Worm (Caenorhabditis elegans) whole organism, mixed stage, embryonic: ENCODE measurements around the gene Y42G9A.1.

Experiments
- M03D4.4 ChIP-seq: sonication (generic microtip); optimal IDR thresholded peaks from 2 replicates; lab custom pipeline; 2017; ENCODE audit warnings: mild to moderate bottlenecking, missing genetic modification characterization, missing compliant biosample characterization
- bed-3 ChIP-seq: fragments of 200-800 bp; sonication (Bioruptor generic); optimal IDR thresholded peaks from 3 replicates; lab custom pipeline; 2018; ENCODE audit warnings: mild to moderate bottlenecking, missing genetic modification characterization, moderate library complexity, missing compliant biosample characterization
- blmp-1 ChIP-seq: fragments of 150-350 bp; optimal IDR thresholded peaks from 2 replicates; lab custom pipeline; 2014; ENCODE audit warnings: missing biosample characterization, missing genetic modification characterization
- ceh-43 ChIP-seq: fragments of 200-800 bp; sonication (Bioruptor generic); optimal IDR thresholded peaks from 2 replicates; lab custom pipeline; 2018; ENCODE audit warnings: mild to moderate bottlenecking, missing genetic modification characterization, moderate library complexity, missing compliant biosample characterization
- ceh-83 ChIP-seq: fragments of 200-800 bp; sonication (Bioruptor generic); optimal IDR thresholded peaks from 2 replicates; lab custom pipeline; 2018; ENCODE audit warnings: mild to moderate bottlenecking, missing genetic modification characterization, missing compliant biosample characterization
- ces-1 ChIP-seq: fragments of 150-350 bp; optimal IDR thresholded peaks from 2 replicates; lab custom pipeline; 2014; ENCODE audit warnings: missing biosample characterization, missing genetic modification reagents, missing genetic modification characterization
- cnd-1 ChIP-seq: fragments of 200-800 bp; sonication (Bioruptor generic); optimal IDR thresholded peaks from 2 replicates; lab custom pipeline; 2018; ENCODE audit warnings: mild to moderate bottlenecking, missing genetic modification characterization, missing compliant biosample characterization
- drap-1 ChIP-seq: fragments of 200-800 bp; sonication (Bioruptor generic); optimal IDR thresholded peaks from 3 replicates; lab custom pipeline; 2018; ENCODE audit warnings: mild to moderate bottlenecking, missing genetic modification characterization, missing compliant biosample characterization
- elt-1 ChIP-seq: sonication (generic microtip); optimal IDR thresholded peaks from 2 replicates; lab custom pipeline; 2017; ENCODE audit warnings: missing genetic modification characterization, mild to moderate bottlenecking, missing compliant biosample characterization, antibody characterized with exemption, moderate library complexity, borderline replicate concordance; ENCODE audit not compliant: insufficient read depth
- elt-3 ChIP-seq: fragments of 150-350 bp; optimal IDR thresholded peaks from 2 replicates; lab custom pipeline; 2014; ENCODE audit warnings: missing biosample characterization, missing genetic modification characterization
- flh-1 ChIP-seq: fragments of 200-800 bp; sonication (Bioruptor generic); optimal IDR thresholded peaks from 2 replicates; lab custom pipeline; 2018; ENCODE audit warnings: mild to moderate bottlenecking, missing genetic modification characterization, moderate library complexity, missing compliant biosample characterization
- ham-2 ChIP-seq: fragments of 200-800 bp; sonication (Bioruptor generic); optimal IDR thresholded peaks from 2 replicates; lab custom pipeline; 2018; ENCODE audit warnings: mild to moderate bottlenecking, missing genetic modification characterization, missing compliant biosample characterization
- hlh-1 ChIP-seq: fragments of 150-350 bp; optimal IDR thresholded peaks from 2 replicates; lab custom pipeline; 2014; ENCODE audit warnings: missing biosample characterization, missing genetic modification reagents, missing genetic modification characterization
- lin-32 ChIP-seq: fragments of 200-800 bp; sonication (Bioruptor generic); optimal IDR thresholded peaks from 2 replicates; lab custom pipeline; 2018; ENCODE audit warnings: mild to moderate bottlenecking, missing genetic modification characterization, missing compliant biosample characterization
- lsy-2 ChIP-seq: fragments of 150-350 bp; optimal IDR thresholded peaks from 2 replicates; lab custom pipeline; 2014; ENCODE audit warnings: missing biosample characterization, missing genetic modification characterization
- mep-1 ChIP-seq: fragments of 150-350 bp; optimal IDR thresholded peaks from 2 replicates; lab custom pipeline; 2017; ENCODE audit warnings: missing biosample characterization, missing genetic modification reagents, missing genetic modification characterization, inconsistent platforms
- mls-2 ChIP-seq: sonication (generic microtip); optimal IDR thresholded peaks from 2 replicates; lab custom pipeline; 2016; ENCODE audit warnings: mild to moderate bottlenecking, missing genetic modification characterization, moderate library complexity, missing compliant biosample characterization
- nhr-12 ChIP-seq: fragments of 150-350 bp; optimal IDR thresholded peaks from 2 replicates; lab custom pipeline; 2014; ENCODE audit warnings: missing biosample characterization, missing genetic modification characterization
- nhr-2 ChIP-seq: fragments of 150-350 bp; optimal IDR thresholded peaks from 2 replicates; lab custom pipeline; 2014; ENCODE audit warnings: missing biosample characterization, missing genetic modification characterization
- nhr-28 ChIP-seq: fragments of 150-350 bp; optimal IDR thresholded peaks from 2 replicates; lab custom pipeline; 2014; ENCODE audit warnings: missing biosample characterization, missing genetic modification characterization
- pha-4 ChIP-seq: fragments of 150-350 bp; optimal IDR thresholded peaks from 2 replicates; lab custom pipeline; 2018; ENCODE audit warnings: missing biosample characterization, missing genetic modification reagents, missing genetic modification characterization
- sem-2 ChIP-seq: fragments of 200-800 bp; sonication (Bioruptor generic); optimal IDR thresholded peaks from 2 replicates; lab custom pipeline; 2018; ENCODE audit warnings: mild to moderate bottlenecking, missing genetic modification characterization, missing compliant biosample characterization
- snpc-4 ChIP-seq: fragments of 150-350 bp; optimal IDR thresholded peaks from 2 replicates; lab custom pipeline; 2014; ENCODE audit warnings: missing biosample characterization, missing genetic modification characterization
- sptf-1 ChIP-seq: sonication (generic microtip); optimal IDR thresholded peaks from 2 replicates; lab custom pipeline; 2017; ENCODE audit warnings: mild to moderate bottlenecking, missing genetic modification characterization, moderate library complexity, missing compliant biosample characterization
- tbx-8 ChIP-seq: fragments of 200-800 bp; sonication (Bioruptor generic); optimal IDR thresholded peaks from 2 replicates; lab custom pipeline; 2018; ENCODE audit warnings: mild to moderate bottlenecking, missing genetic modification characterization, moderate library complexity, missing compliant biosample characterization
- unc-120 ChIP-seq: sonication (generic microtip); optimal IDR thresholded peaks from 2 replicates; lab custom pipeline; 2017; ENCODE audit warnings: missing genetic modification characterization, missing compliant biosample characterization; ENCODE audit not compliant: poor library complexity, severe bottlenecking
- unc-39 ChIP-seq: fragments of 150-350 bp; optimal IDR thresholded peaks from 2 replicates; lab custom pipeline; 2014; ENCODE audit warnings: missing biosample characterization, missing genetic modification characterization
- zip-8 ChIP-seq: fragments of 150-350 bp; optimal IDR thresholded peaks from 2 replicates; lab custom pipeline; 2014; ENCODE audit warnings: missing biosample characterization, missing genetic modification characterization
- ztf-11 ChIP-seq: fragments of 150-350 bp; optimal IDR thresholded peaks from 2 replicates; lab custom pipeline; 2014; ENCODE audit warnings: missing biosample characterization, missing genetic modification characterization

Gene Y42G9A.1

ce11 chrIII:6133389-6133789 is 16.4 kb upstream of the Y42G9A.1 start:
- TF ChIP-seq tbx-8 (GFP tag; lab: Kevin White, UChicago): peak; percentile 32
- peak; percentile 26 for TF ChIP-seq bed-3 (GFP tag; lab: Kevin White, UChicago)
- peak; percentile 88 for TF ChIP-seq sptf-1 (tag; lab: Kevin White, UChicago)
- peak; percentile 77 for TF ChIP-seq drap-1
- TF ChIP-seq ceh-83: peak; percentile 26
- peak; percentile 63 for TF ChIP-seq sem-2 (GFP tag; lab: Kevin White, UChicago)
- peak; percentile 23 for TF ChIP-seq flh-1 (GFP tag; lab: Kevin White, UChicago)
- TF ChIP-seq ceh-43 (GFP tag; lab: Kevin White, UChicago): peak; percentile 53
- peak; percentile 56 for TF ChIP-seq lin-32 (GFP tag; lab: Kevin White, UChicago)
- peak; percentile 81 for TF ChIP-seq M03D4.4 (tag; lab: Kevin White, UChicago)
- TF ChIP-seq cnd-1 (tag; lab: Kevin White, UChicago): peak; percentile 83
- TF ChIP-seq ham-2 (GFP tag; lab: Kevin White, UChicago): peak; percentile 9
- TF ChIP-seq mls-2 (tag; lab: Kevin White, UChicago): peak; percentile 70

ce11 chrIII:6134111-6134510 is 15.7 kb upstream of the Y42G9A.1 start:
- TF ChIP-seq nhr-2 (tag; lab: Kevin White, UChicago): no peak
- peak; percentile 92 for TF ChIP-seq zip-8 (tag; lab: Kevin White, UChicago)
- no peak for TF ChIP-seq unc-39 (tag; lab: Kevin White, UChicago)

ce11 chrIII:6135211-6135610 is 14.6 kb upstream of the Y42G9A.1 start:
- TF ChIP-seq elt-3 (tag; lab: Kevin White, UChicago) (no peak), ces-1 (GFP tag; lab: Kevin White, UChicago) (peak; percentile 31)

- TF ChIP-seq drap-1: no peak
- no peak for TF ChIP-seq lsy-2
- TF ChIP-seq zip-8 (tag; lab: Kevin White, UChicago): no peak
- no peak for TF ChIP-seq ztf-11 (tag; lab: Kevin White, UChicago)
- no peak for TF ChIP-seq nhr-12 (tag; lab: Kevin White, UChicago)
- TF ChIP-seq cnd-1 (tag; lab: Kevin White, UChicago): no peak
- no peak for TF ChIP-seq ham-2 (GFP tag; lab: Kevin White, UChicago)
- no peak for TF ChIP-seq ces-1 (GFP tag; lab: Kevin White, UChicago)
- TF ChIP-seq elt-1 (tag; lab: Kevin White, UChicago): no peak
- no peak for TF ChIP-seq pha-4 (tag; lab: Kevin White, UChicago)
- TF ChIP-seq tbx-8 (GFP tag; lab: Kevin White, UChicago): no peak
- TF ChIP-seq hlh-1 (tag; lab: Kevin White, UChicago): no peak
- no peak for TF ChIP-seq snpc-4
- TF ChIP-seq M03D4.4 (tag; lab: Kevin White, UChicago): no peak
- TF ChIP-seq unc-120 (tag; lab: Kevin White, UChicago): no peak
- no peak for TF ChIP-seq lin-32 (GFP tag; lab: Kevin White, UChicago)
- no peak for TF ChIP-seq nhr-28
Observed at ce11 chrIII:6136178-6136577, 13.6 kb upstream of the Y42G9A.1 start, which contains the start of gene mvk-1. TSS of gene mvk-1 (minus strand) at chrIII:6136278.

ce11 chrIII:6137431-6137830 is 12.3 kb upstream of the Y42G9A.1 start:
- peak; percentile 72 for TF ChIP-seq ces-1 (GFP tag; lab: Kevin White, UChicago)
- TF ChIP-seq unc-120 (tag; lab: Kevin White, UChicago): peak; percentile 80
- TF ChIP-seq ham-2 (GFP tag; lab: Kevin White, UChicago): no peak
- peak; percentile 1 for TF ChIP-seq mep-1 (tag; lab: Kevin White, UChicago)
- no peak for TF ChIP-seq M03D4.4 (tag; lab: Kevin White, UChicago)
- TF ChIP-seq pha-4 (tag; lab: Kevin White, UChicago): no peak
- TF ChIP-seq ceh-43 (GFP tag; lab: Kevin White, UChicago): no peak
- no peak for TF ChIP-seq blmp-1 (tag; lab: Kevin White, UChicago)
- no peak for TF ChIP-seq lsy-2
- TF ChIP-seq sptf-1 (tag; lab: Kevin White, UChicago): no peak
